Worm (Caenorhabditis elegans) whole organism, mixed stage, embryonic: ENCODE measurements around the gene tbp-1.

Experiments
- M03D4.4 ChIP-seq: sonication (generic microtip); optimal IDR thresholded peaks from 2 replicates; lab custom pipeline; 2017; ENCODE audit warnings: mild to moderate bottlenecking, missing genetic modification characterization, missing compliant biosample characterization
- elt-1 ChIP-seq: sonication (generic microtip); optimal IDR thresholded peaks from 2 replicates; lab custom pipeline; 2017; ENCODE audit warnings: missing genetic modification characterization, mild to moderate bottlenecking, missing compliant biosample characterization, antibody characterized with exemption, moderate library complexity, borderline replicate concordance; ENCODE audit not compliant: insufficient read depth
- flh-1 ChIP-seq: fragments of 200-800 bp; sonication (Bioruptor generic); optimal IDR thresholded peaks from 2 replicates; lab custom pipeline; 2018; ENCODE audit warnings: mild to moderate bottlenecking, missing genetic modification characterization, moderate library complexity, missing compliant biosample characterization
- ham-2 ChIP-seq: fragments of 200-800 bp; sonication (Bioruptor generic); optimal IDR thresholded peaks from 2 replicates; lab custom pipeline; 2018; ENCODE audit warnings: mild to moderate bottlenecking, missing genetic modification characterization, missing compliant biosample characterization
- lin-13 ChIP-seq: fragments of 150-350 bp; optimal IDR thresholded peaks from 2 replicates; lab custom pipeline; 2014; ENCODE audit warnings: missing biosample characterization, missing genetic modification characterization
- mab-5 ChIP-seq: fragments of 150-350 bp; optimal IDR thresholded peaks from 2 replicates; lab custom pipeline; 2014; ENCODE audit warnings: missing biosample characterization, missing genetic modification characterization
- nhr-12 ChIP-seq: fragments of 150-350 bp; optimal IDR thresholded peaks from 2 replicates; lab custom pipeline; 2014; ENCODE audit warnings: missing biosample characterization, missing genetic modification characterization
- nhr-237 ChIP-seq: fragments of 150-350 bp; optimal IDR thresholded peaks from 2 replicates; lab custom pipeline; 2014; ENCODE audit warnings: missing biosample characterization, missing genetic modification characterization
- nhr-76 ChIP-seq: sonication (generic microtip); optimal IDR thresholded peaks from 2 replicates; lab custom pipeline; 2017; ENCODE audit warnings: missing biosample characterization, missing genetic modification characterization
- pha-4 ChIP-seq: fragments of 150-350 bp; optimal IDR thresholded peaks from 2 replicates; lab custom pipeline; 2018; ENCODE audit warnings: missing biosample characterization, missing genetic modification reagents, missing genetic modification characterization
- snpc-4 ChIP-seq: fragments of 150-350 bp; optimal IDR thresholded peaks from 2 replicates; lab custom pipeline; 2014; ENCODE audit warnings: missing biosample characterization, missing genetic modification characterization
- unc-39 ChIP-seq: fragments of 150-350 bp; optimal IDR thresholded peaks from 2 replicates; lab custom pipeline; 2014; ENCODE audit warnings: missing biosample characterization, missing genetic modification characterization
- unc-62 ChIP-seq: fragments of 150-350 bp; optimal IDR thresholded peaks from 2 replicates; lab custom pipeline; 2014; ENCODE audit warnings: missing biosample characterization, missing genetic modification reagents, missing genetic modification characterization
- ztf-11 ChIP-seq: fragments of 150-350 bp; optimal IDR thresholded peaks from 2 replicates; lab custom pipeline; 2014; ENCODE audit warnings: missing biosample characterization, missing genetic modification characterization

DNA sequence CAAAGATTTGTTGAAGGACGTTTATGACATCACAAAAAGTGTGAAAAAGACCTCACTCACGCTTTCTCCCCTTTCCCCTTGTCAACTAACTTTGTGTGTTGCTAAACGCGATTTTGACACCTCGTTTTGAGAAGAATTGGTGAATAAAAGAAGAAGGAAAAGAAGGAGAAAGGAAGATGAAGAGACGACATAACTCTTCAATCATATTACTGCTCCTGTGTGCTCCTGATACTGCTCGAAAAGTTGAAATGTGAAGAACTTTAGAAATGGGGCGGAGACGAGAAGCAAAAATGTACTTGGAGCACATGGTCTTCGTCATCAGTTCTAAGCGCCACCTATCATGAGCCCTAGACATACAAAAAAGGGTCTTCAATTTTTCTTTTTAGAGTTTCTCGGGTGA lies 15.2 kb downstream of the tbp-1 start:
- TF ChIP-seq ham-2 (GFP tag; lab: Kevin White, UChicago) (no peak), unc-39 (tag; lab: Kevin White, UChicago) (no peak), M03D4.4 (tag; lab: Kevin White, UChicago) (no peak), mab-5 (no peak), snpc-4 (no peak), nhr-76 (tag; lab: Kevin White, UChicago) (no peak), lin-13 (tag; lab: Kevin White, UChicago) (no peak), nhr-237 (tag; lab: Kevin White, UChicago) (no peak), flh-1 (GFP tag; lab: Kevin White, UChicago) (no peak), pha-4 (tag; lab: Kevin White, UChicago) (no peak), nhr-12 (tag; lab: Kevin White, UChicago) (no peak), unc-62 (GFP tag; lab: Kevin White, UChicago) (no peak), elt-1 (tag; lab: Kevin White, UChicago) (no peak), ztf-11 (tag; lab: Kevin White, UChicago) (no peak)
